Worm (Caenorhabditis elegans) whole organism, L1 larva: Measurements from ENCODE around the gene srx-16.

ENCODE experiments used
- C04F5.9 ChIP-seq: sonication (generic microtip); optimal IDR thresholded peaks from 2 replicates; lab custom pipeline; 2016; ENCODE audit warnings: missing genetic modification characterization, missing compliant biosample characterization
- C16A3.4 ChIP-seq: fragments of 150-350 bp; optimal IDR thresholded peaks from 2 replicates; lab custom pipeline; 2014; ENCODE audit warnings: missing biosample characterization, missing genetic modification characterization
- C34B4.2 ChIP-seq: sonication (generic microtip); optimal IDR thresholded peaks from 2 replicates; lab custom pipeline; 2017; ENCODE audit warnings: mild to moderate bottlenecking, missing genetic modification characterization, missing compliant biosample characterization
- aha-1 ChIP-seq: fragments of 150-350 bp; optimal IDR thresholded peaks from 2 replicates; lab custom pipeline; 2014; ENCODE audit warnings: missing biosample characterization, missing genetic modification characterization
- aly-2 ChIP-seq: fragments of 150-350 bp; optimal IDR thresholded peaks from 2 replicates; lab custom pipeline; 2014; ENCODE audit warnings: missing biosample characterization, missing genetic modification characterization
- dsc-1 ChIP-seq: sonication (generic microtip); optimal IDR thresholded peaks from 2 replicates; lab custom pipeline; 2016; ENCODE audit warnings: mild to moderate bottlenecking, missing genetic modification characterization, missing compliant biosample characterization
- efl-1 ChIP-seq, 4 experiments: fragments of 150-350 bp; optimal IDR thresholded peaks in 3 of 4; peaks in 1 of 4; 1 replicate in 1 of 4; 2 replicates in 3 of 4; lab custom pipeline; 2014; ENCODE audit warnings: missing biosample characterization in 2 of 4, missing genetic modification characterization in 2 of 4, missing genetic modification reagents in 2 of 4
- efl-3 ChIP-seq: fragments of 200-800 bp; sonication (Bioruptor generic); optimal IDR thresholded peaks from 2 replicates; lab custom pipeline; 2018; ENCODE audit warnings: mild to moderate bottlenecking, missing genetic modification characterization, missing compliant biosample characterization
- ets-5 ChIP-seq: fragments of 200-800 bp; sonication (Bioruptor generic); IDR thresholded peaks from 2 replicates; pipeline ENCODE4 v1.3.6; 2022; ENCODE audit warnings: missing genetic modification characterization, missing compliant biosample characterization
- fkh-10 ChIP-seq: sonication (generic microtip); optimal IDR thresholded peaks from 2 replicates; lab custom pipeline; 2017; ENCODE audit warnings: missing biosample characterization, missing genetic modification reagents, missing genetic modification characterization
- fkh-8 ChIP-seq: sonication (generic microtip); optimal IDR thresholded peaks from 2 replicates; lab custom pipeline; 2016; ENCODE audit warnings: mild to moderate bottlenecking, missing genetic modification characterization, missing compliant biosample characterization
- fos-1 ChIP-seq: fragments of 150-350 bp; optimal IDR thresholded peaks from 2 replicates; lab custom pipeline; 2014; ENCODE audit warnings: missing biosample characterization, missing genetic modification characterization
- hlh-17 ChIP-seq: fragments of 200-800 bp; sonication (Bioruptor generic); optimal IDR thresholded peaks from 2 replicates; lab custom pipeline; 2018; ENCODE audit warnings: missing genetic modification characterization, mild to moderate bottlenecking, missing compliant biosample characterization, moderate library complexity, borderline replicate concordance
- isw-1 ChIP-seq: fragments of 200-800 bp; sonication (Bioruptor generic); IDR thresholded peaks from 2 replicates; pipeline ENCODE4 v1.3.6; 2022; ENCODE audit warnings: missing genetic modification characterization, missing compliant biosample characterization
- lin-13 ChIP-seq: fragments of 150-350 bp; optimal IDR thresholded peaks from 2 replicates; lab custom pipeline; 2014; ENCODE audit warnings: missing biosample characterization, missing genetic modification reagents, missing genetic modification characterization
- lin-14 ChIP-seq: fragments of 200-800 bp; sonication (Bioruptor generic); optimal IDR thresholded peaks from 2 replicates; lab custom pipeline; 2018; ENCODE audit warnings: mild to moderate bottlenecking, missing genetic modification characterization, moderate library complexity, missing compliant biosample characterization
- lin-35 ChIP-seq, 2 experiments: fragments of 150-350 bp; optimal IDR thresholded peaks; 2 replicates each; lab custom pipeline; 2014; ENCODE audit warnings: missing biosample characterization in 2 of 2, missing genetic modification characterization in 2 of 2, missing genetic modification reagents in 2 of 2
- lsy-2 ChIP-seq, 2 experiments: fragments of 150-350 bp; optimal IDR thresholded peaks; 2 replicates each; lab custom pipeline; 2014; ENCODE audit warnings: missing biosample characterization in 2 of 2, missing genetic modification characterization in 2 of 2
- mab-9 ChIP-seq: fragments of 200-800 bp; sonication (Bioruptor generic); IDR thresholded peaks from 2 replicates; pipeline ENCODE4 v1.3.6; 2022; ENCODE audit warnings: missing genetic modification reagents, missing genetic modification characterization, missing compliant biosample characterization
- mdl-1 ChIP-seq, 2 experiments: fragments of 150-350 bp; optimal IDR thresholded peaks; 2 replicates each; lab custom pipeline; 2014 to 2017; ENCODE audit warnings: missing biosample characterization in 2 of 2, missing genetic modification characterization in 2 of 2, inconsistent platforms in 1 of 2
- mep-1 ChIP-seq: fragments of 150-350 bp; optimal IDR thresholded peaks from 2 replicates; lab custom pipeline; 2014; ENCODE audit warnings: missing biosample characterization, missing genetic modification characterization
- nhr-19 ChIP-seq: fragments of 200-800 bp; sonication (Bioruptor generic); conservative IDR thresholded peaks from 2 replicates; pipeline ENCODE4 v1.3.6; 2022; ENCODE audit warnings: missing genetic modification characterization, missing compliant biosample characterization
- nhr-20 ChIP-seq: sonication (generic microtip); optimal IDR thresholded peaks from 2 replicates; lab custom pipeline; 2016; ENCODE audit warnings: mild to moderate bottlenecking, missing genetic modification characterization, missing compliant biosample characterization
- nhr-71 ChIP-seq: sonication (generic microtip); optimal IDR thresholded peaks from 2 replicates; lab custom pipeline; 2016; ENCODE audit warnings: mild to moderate bottlenecking, missing genetic modification characterization, moderate library complexity, missing compliant biosample characterization
- nhr-85 ChIP-seq: sonication (generic microtip); peaks from one replicate; lab custom pipeline; 2016; ENCODE audit warnings: missing genetic modification characterization, inconsistent platforms, missing compliant biosample characterization
- pag-3 ChIP-seq: sonication (generic microtip); optimal IDR thresholded peaks from 2 replicates; lab custom pipeline; 2017; ENCODE audit warnings: missing genetic modification characterization, mild to moderate bottlenecking, missing compliant biosample characterization, antibody characterized with exemption, borderline replicate concordance; ENCODE audit not compliant: insufficient read depth
- pqm-1 ChIP-seq: sonication (generic microtip); optimal IDR thresholded peaks from 3 replicates; lab custom pipeline; 2017; ENCODE audit warnings: missing biosample characterization, missing genetic modification characterization
- snu-23 ChIP-seq: sonication (generic microtip); optimal IDR thresholded peaks from 2 replicates; lab custom pipeline; 2016; ENCODE audit warnings: missing genetic modification characterization, missing compliant biosample characterization
- sptf-1 ChIP-seq: fragments of 150-350 bp; optimal IDR thresholded peaks from 2 replicates; lab custom pipeline; 2014; ENCODE audit warnings: missing biosample characterization, missing genetic modification characterization
- sup-37 ChIP-seq: fragments of 200-800 bp; sonication (Bioruptor generic); optimal IDR thresholded peaks from 2 replicates; lab custom pipeline; 2018; ENCODE audit warnings: mild to moderate bottlenecking, missing genetic modification characterization, missing compliant biosample characterization
- swsn-7 ChIP-seq: sonication (generic microtip); optimal IDR thresholded peaks from 2 replicates; lab custom pipeline; 2016; ENCODE audit warnings: missing genetic modification characterization, missing compliant biosample characterization
- unc-130 ChIP-seq: fragments of 150-350 bp; optimal IDR thresholded peaks from 2 replicates; lab custom pipeline; 2017; ENCODE audit warnings: missing biosample characterization, missing genetic modification characterization, inconsistent platforms
- unc-86 ChIP-seq: sonication (generic microtip); optimal IDR thresholded peaks from 2 replicates; lab custom pipeline; 2016; ENCODE audit warnings: missing genetic modification characterization, missing compliant biosample characterization

The srx-16 gene

ce11 chrV:6982813-6983212, 6.7 kb downstream of the srx-16 start, which contains the start of gene nhr-161:
TSS of gene nhr-161 (minus strand) at chrV:6982913.
- TF ChIP-seq nhr-19 (GFP tag; lab: Robert Waterston, UW) = no peak
- no peak for TF ChIP-seq nhr-71
- no peak for TF ChIP-seq sptf-1 (tag; lab: Kevin White, UChicago)
- TF ChIP-seq unc-130 (tag; lab: Kevin White, UChicago) = no peak
- TF ChIP-seq snu-23 (GFP tag; lab: Kevin White, UChicago) = no peak
- TF ChIP-seq pag-3 = no peak

ce11 chrV:6985943-6986342, 9.8 kb downstream of the srx-16 start, which contains the start of gene nhr-163:
TSS of gene nhr-163 (minus strand) at chrV:6986043.
- TF ChIP-seq lin-35 (GFP tag; optimal IDR thresholded peaks at IDR 0.05; lab: Kevin White, UChicago) = no peak
- TF ChIP-seq mab-9 = no peak
- no peak for TF ChIP-seq snu-23 (GFP tag; lab: Kevin White, UChicago)
- no peak for TF ChIP-seq C04F5.9 (tag; lab: Kevin White, UChicago)
- no peak for TF ChIP-seq nhr-20 (tag; lab: Kevin White, UChicago)

- TF ChIP-seq nhr-71 = no peak
- TF ChIP-seq dsc-1 (tag; lab: Kevin White, UChicago) = no peak
- TF ChIP-seq unc-86 = no peak
- TF ChIP-seq unc-130 (tag; lab: Kevin White, UChicago) = no peak
- no peak for TF ChIP-seq C34B4.2
- no peak for TF ChIP-seq isw-1 (GFP tag; lab: Robert Waterston, UW)
- no peak for TF ChIP-seq lsy-2 (tag; optimal IDR thresholded peaks at IDR 0.05; lab: Kevin White, UChicago)
- no peak for TF ChIP-seq mdl-1 (tag; optimal IDR thresholded peaks at IDR 0.05; lab: Kevin White, UChicago)
- TF ChIP-seq fkh-10 (GFP tag; lab: Kevin White, UChicago) = no peak
- TF ChIP-seq aha-1 (tag; lab: Kevin White, UChicago) = no peak
- no peak for TF ChIP-seq pqm-1 (tag; lab: Kevin White, UChicago)
- TF ChIP-seq sup-37 (GFP tag; lab: Kevin White, UChicago) = no peak
- TF ChIP-seq, all 84 proteins: peak for 0
Observed at ce11 chrV:6987673-6988072, 11.5 kb downstream of the srx-16 start, which contains the start of gene nhr-139. TSS of gene nhr-139 (minus strand) at chrV:6987773.

ce11 chrV:6989626-6990138, 13.5 kb downstream of the srx-16 start, which contains the start of gene nhr-140:
TSS of gene nhr-140 (minus strand) at chrV:6989676.
- TF ChIP-seq mep-1 (tag; lab: Kevin White, UChicago) (no peak), fkh-8 (tag; lab: Kevin White, UChicago) (peak; percentile 21), lsy-2 (tag; optimal IDR thresholded peaks at IDR 0.05; lab: Kevin White, UChicago) (no peak), efl-3 (GFP tag; lab: Kevin White, UChicago) (no peak), lin-35 (GFP tag; optimal IDR thresholded peaks at IDR 0.05; lab: Kevin White, UChicago) (no peak), lin-14 (GFP tag; lab: Kevin White, UChicago) (no peak), nhr-85 (tag; lab: Kevin White, UChicago) (peak; percentile 60), lin-13 (GFP tag; lab: Kevin White, UChicago) (no peak), swsn-7 (tag; lab: Kevin White, UChicago) (no peak), aly-2 (tag; lab: Kevin White, UChicago) (no peak), fos-1 (tag; lab: Kevin White, UChicago) (no peak), ets-5 (GFP tag; lab: Robert Waterston, UW) (no peak), hlh-17 (GFP tag; lab: Kevin White, UChicago) (no peak), efl-1 (optimal IDR thresholded peaks at IDR 0.05; lab: Kevin White, UChicago) (no peak), efl-1 (GFP tag; optimal IDR thresholded peaks at IDR 0.05 in 1 of 2; lab: Kevin White, UChicago) (peak in 1 of 2 experiments; percentile 1), sptf-1 (tag; lab: Kevin White, UChicago) (no peak)
- TF ChIP-seq, all 84 proteins: peak for 3

ce11 chrV:6991771-6992170, 15.6 kb downstream of the srx-16 start, which contains the start of gene nhr-162:
TSS of gene nhr-162 (minus strand) at chrV:6991871.
- TF ChIP-seq C16A3.4 (tag; lab: Kevin White, UChicago) = no peak
- peak; percentile 24 for TF ChIP-seq fkh-8 (tag; lab: Kevin White, UChicago)
